In the genomic region with DNA sequence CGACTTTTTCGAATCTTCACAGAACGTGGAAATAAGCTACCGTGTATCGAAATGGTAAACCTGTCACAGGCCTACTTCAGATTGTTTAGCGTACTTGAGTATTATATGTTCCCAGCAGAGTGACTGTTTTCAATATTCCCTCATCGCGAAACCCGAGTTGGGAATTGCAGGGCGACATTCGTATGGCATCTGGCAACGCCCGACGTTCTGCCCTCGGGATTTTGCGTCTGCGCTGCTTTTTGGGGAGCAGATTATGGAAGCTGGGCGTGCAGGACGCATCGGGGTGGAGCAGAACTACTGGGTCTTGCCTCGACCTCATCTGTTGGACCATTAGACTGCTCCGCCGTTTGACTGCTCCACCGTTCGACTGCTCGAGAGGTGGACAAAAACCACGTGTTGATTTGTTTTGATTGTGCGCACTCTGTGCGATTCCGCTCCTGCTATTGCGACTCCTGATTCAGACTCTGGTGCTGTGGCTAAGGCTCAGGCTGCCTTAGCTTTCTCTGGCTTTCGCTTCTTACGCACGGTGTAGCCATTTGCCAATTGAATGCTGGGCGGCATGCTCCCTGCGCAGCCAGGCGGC, we compare ENCODE assay signal across 1 fruit fly cellular context.
TF ChIP-seq lines count a peak whose summit lies in the region.

No protein-coding gene starts in this region.

TF ChIP-seq in whole organism, embryonic, 481 proteins besides CTCF, POLR2A, EP300 and RAD21 (continued from another document):
- TF ChIP-seq cg (GFP tag; optimal IDR thresholded peaks at IDR 0.05; lab: Kevin White, UChicago), result no peak
- TF ChIP-seq luna (GFP tag; optimal IDR thresholded peaks at IDR 0.05; lab: Kevin White, UChicago), result no peak
- TF ChIP-seq scrt (GFP tag; optimal IDR thresholded peaks at IDR 0.05; lab: Kevin White, UChicago), result peak; percentile 97
- no peak for TF ChIP-seq Lim3 (GFP tag; IDR thresholded peaks at IDR 0.05; lab: Robert Waterston, UW)
- no peak for TF ChIP-seq Antp (GFP tag; optimal IDR thresholded peaks at IDR 0.05; lab: Kevin White, UChicago)
- no peak for TF ChIP-seq CrebB (tag; optimal IDR thresholded peaks at IDR 0.05; lab: Kevin White, UChicago)
- no peak for TF ChIP-seq kay (GFP tag; optimal IDR thresholded peaks at IDR 0.05; lab: Kevin White, UChicago)
- no peak for TF ChIP-seq CG7786 (GFP tag; optimal IDR thresholded peaks at IDR 0.05; lab: Kevin White, UChicago)
- peak; percentile 92 for TF ChIP-seq ewg (GFP tag; optimal IDR thresholded peaks at IDR 0.05; lab: Kevin White, UChicago)
- peak; percentile 6 for TF ChIP-seq pzg (GFP tag; optimal IDR thresholded peaks at IDR 0.05; lab: Kevin White, UChicago)
- TF ChIP-seq inv (GFP tag; IDR thresholded peaks at IDR 0.05; lab: Robert Waterston, UW; ENCODE audit: partially characterized antibody), result no peak
- TF ChIP-seq CG12071 (GFP tag; optimal IDR thresholded peaks at IDR 0.05; lab: Kevin White, UChicago), result no peak
- no peak for TF ChIP-seq Sin3A (optimal IDR thresholded peaks at IDR 0.05; lab: Kevin White, UChicago)
- TF ChIP-seq HHEX (GFP tag; optimal IDR thresholded peaks at IDR 0.05; lab: Kevin White, UChicago), result no peak
- peak; percentile 19; the same call in 1 of the 2 replicates for TF ChIP-seq crol (GFP tag; IDR thresholded peaks at IDR 0.05; lab: Robert Waterston, UW)
- TF ChIP-seq CG18619 (GFP tag; optimal IDR thresholded peaks at IDR 0.05; lab: Kevin White, UChicago), result no peak
- peak; percentile 25 for TF ChIP-seq sug (tag; optimal IDR thresholded peaks at IDR 0.05; lab: Kevin White, UChicago)
- TF ChIP-seq Ets65A (GFP tag; lab: Kevin White, UChicago), result peak; percentile 6
- TF ChIP-seq CG3995 (GFP tag; optimal IDR thresholded peaks at IDR 0.05; lab: Kevin White, UChicago), result peak; percentile 22
- no peak for TF ChIP-seq CG33213 (GFP tag; optimal IDR thresholded peaks at IDR 0.05; lab: Kevin White, UChicago)
- no peak for TF ChIP-seq CG31365 (tag; optimal IDR thresholded peaks at IDR 0.05; lab: Kevin White, UChicago)
- no peak for TF ChIP-seq trem (tag; optimal IDR thresholded peaks at IDR 0.05; lab: Kevin White, UChicago)
- TF ChIP-seq jing (GFP tag; optimal IDR thresholded peaks at IDR 0.05; lab: Kevin White, UChicago), result no peak
- TF ChIP-seq ttk (GFP tag; IDR thresholded peaks at IDR 0.05; lab: Robert Waterston, UW), result no peak
- no peak for TF ChIP-seq Sry-β (GFP tag; optimal IDR thresholded peaks at IDR 0.05; lab: Kevin White, UChicago)
- TF ChIP-seq dati (GFP tag; IDR thresholded peaks at IDR 0.05; lab: Robert Waterston, UW), result no peak
- TF ChIP-seq slou (GFP tag; optimal IDR thresholded peaks at IDR 0.05; lab: Kevin White, UChicago), result no peak
- no peak for TF ChIP-seq mld (GFP tag; IDR thresholded peaks at IDR 0.05; lab: Robert Waterston, UW; ENCODE audit: partially characterized antibody)
- TF ChIP-seq CG8281 (tag; optimal IDR thresholded peaks at IDR 0.05; lab: Kevin White, UChicago), result no peak
- no peak for TF ChIP-seq CG6689 (GFP tag; IDR thresholded peaks at IDR 0.05; lab: Robert Waterston, UW)
- TF ChIP-seq kah (GFP tag; optimal IDR thresholded peaks at IDR 0.05; lab: Kevin White, UChicago), result no peak
- TF ChIP-seq CG13424 (tag; optimal IDR thresholded peaks at IDR 0.05; lab: Kevin White, UChicago), result peak; percentile 4
- TF ChIP-seq vfl (GFP tag; optimal IDR thresholded peaks at IDR 0.05; lab: Kevin White, UChicago), result no peak
- TF ChIP-seq CG10565 (GFP tag; optimal IDR thresholded peaks at IDR 0.05; lab: Kevin White, UChicago), result no peak
- TF ChIP-seq al (GFP tag; IDR thresholded peaks at IDR 0.05; lab: Robert Waterston, UW), result no peak
- TF ChIP-seq row (GFP tag; IDR thresholded peaks at IDR 0.05; lab: Robert Waterston, UW), result peak; percentile 29; the same call in 1 of the 3 replicates
- TF ChIP-seq Nf-YC (tag; optimal IDR thresholded peaks at IDR 0.05; lab: Kevin White, UChicago), result peak; percentile 19
